Fruit fly (Drosophila melanogaster) whole organism, wandering third instar larva: ENCODE results near the gene CG12096.

Source experiments
- Abd-B ChIP-seq: fragments of >200 bp; optimal IDR thresholded peaks from 2 replicates; lab custom pipeline; 2017; ENCODE audit warnings: missing biosample characterization, missing genetic modification characterization
- CG32264 ChIP-seq: fragments of 200-800 bp; sonication (Bioruptor generic); optimal IDR thresholded peaks from 2 replicates; lab custom pipeline; 2016; ENCODE audit warnings: missing biosample characterization, missing genetic modification characterization
- CG9705 ChIP-seq: fragments of 200-800 bp; sonication (Bioruptor generic); optimal IDR thresholded peaks from 2 replicates; lab custom pipeline; 2018; ENCODE audit warnings: missing biosample characterization, mild to moderate bottlenecking, missing genetic modification characterization
- CrebA ChIP-seq: fragments of 200-800 bp; sonication (Bioruptor generic); optimal IDR thresholded peaks from 2 replicates; lab custom pipeline; 2016; ENCODE audit warnings: missing biosample characterization, mild to moderate bottlenecking, missing genetic modification characterization, borderline replicate concordance
- Dfd ChIP-seq: fragments of >200 bp; optimal IDR thresholded peaks from 2 replicates; lab custom pipeline; 2017; ENCODE audit warnings: missing biosample characterization, missing genetic modification characterization
- Dif ChIP-seq: fragments of 200-275, 200-300 bp; sonication (Bioruptor generic); optimal IDR thresholded peaks from 2 replicates; lab custom pipeline; 2018; ENCODE audit warnings: missing biosample characterization, missing genetic modification characterization; ENCODE audit not compliant: partially characterized antibody
- GATAd ChIP-seq: sonication (Bioruptor generic); optimal IDR thresholded peaks from 2 replicates; lab custom pipeline; 2016; ENCODE audit warnings: missing biosample characterization, missing genetic modification characterization
- HLH106 ChIP-seq: fragments of 200-800 bp; optimal IDR thresholded peaks from 3 replicates; lab custom pipeline; 2019; ENCODE audit warnings: missing biosample characterization, mild to moderate bottlenecking, missing genetic modification characterization, moderate library complexity
- Hnf4 ChIP-seq: fragments of 200-800 bp; sonication (Bioruptor generic); optimal IDR thresholded peaks from 2 replicates; lab custom pipeline; 2016; ENCODE audit warnings: missing biosample characterization, mild to moderate bottlenecking, missing genetic modification characterization
- Hr78 ChIP-seq: fragments of >200 bp; optimal IDR thresholded peaks from 2 replicates; lab custom pipeline; 2017; ENCODE audit warnings: missing biosample characterization, missing genetic modification characterization
- Hr83 ChIP-seq: fragments of 200-300 bp; sonication (Bioruptor generic); optimal IDR thresholded peaks from 2 replicates; lab custom pipeline; 2016; ENCODE audit warnings: missing biosample characterization, mild to moderate bottlenecking, missing genetic modification characterization, moderate library complexity; ENCODE audit not compliant: poor library complexity, severe bottlenecking
- Jra ChIP-seq: sonication (Bioruptor generic); optimal IDR thresholded peaks from 2 replicates; lab custom pipeline; 2016; ENCODE audit warnings: missing biosample characterization, missing genetic modification characterization
- Mio ChIP-seq: sonication (Bioruptor generic); optimal IDR thresholded peaks from 2 replicates; lab custom pipeline; 2016; ENCODE audit warnings: missing biosample characterization, missing genetic modification characterization
- Myc ChIP-seq: fragments of >200 bp; optimal IDR thresholded peaks from 2 replicates; lab custom pipeline; 2017
- N ChIP-seq: fragments of >200 bp; optimal IDR thresholded peaks from 2 replicates; lab custom pipeline; 2018; ENCODE audit warnings: missing biosample characterization, missing external identifiers, missing genetic modification characterization
- OdsH ChIP-seq: fragments of 200-800 bp; sonication (Bioruptor generic); optimal IDR thresholded peaks from 2 replicates; lab custom pipeline; 2016; ENCODE audit warnings: missing biosample characterization, mild to moderate bottlenecking, missing genetic modification characterization
- Rel ChIP-seq, 2 experiments: fragments of 200-800 bp; sonication (Bioruptor generic) in 1 of 2; optimal IDR thresholded peaks; 2 replicates in 1 of 2; 3 replicates in 1 of 2; lab custom pipeline; 2016 to 2019; ENCODE audit warnings: mild to moderate bottlenecking in 2 of 2, missing biosample characterization in 2 of 2, missing genetic modification characterization in 2 of 2, moderate library complexity in 1 of 2
- Sp1 ChIP-seq: fragments of 200-800 bp; sonication (Bioruptor generic); optimal IDR thresholded peaks from 3 replicates; lab custom pipeline; 2019; ENCODE audit warnings: missing biosample characterization, mild to moderate bottlenecking, missing genetic modification characterization, moderate library complexity
- Vsx2 ChIP-seq: fragments of 200-300, 225-300 bp; sonication (Bioruptor generic); optimal IDR thresholded peaks from 2 replicates; lab custom pipeline; 2018; ENCODE audit warnings: missing biosample characterization, missing genetic modification characterization; ENCODE audit not compliant: partially characterized antibody
- br ChIP-seq: fragments of 200-800 bp; sonication (Bioruptor generic); optimal IDR thresholded peaks from 2 replicates; lab custom pipeline; 2016; ENCODE audit warnings: missing biosample characterization, missing genetic modification characterization
- brk ChIP-seq: fragments of 200-800 bp; sonication (Bioruptor generic); optimal IDR thresholded peaks from 2 replicates; lab custom pipeline; 2016; ENCODE audit warnings: missing biosample characterization, mild to moderate bottlenecking, missing genetic modification characterization
- dl ChIP-seq, 2 experiments: fragments of 175-275, 200-275 bp in 1 of 2; fragments of 200-275 bp in 1 of 2; sonication (Bioruptor generic); optimal IDR thresholded peaks; lab custom pipeline; 2018; ENCODE audit warnings: mild to moderate bottlenecking in 2 of 2, missing biosample characterization in 2 of 2, missing genetic modification characterization in 2 of 2, moderate library complexity in 2 of 2; ENCODE audit not compliant: partially characterized antibody in 2 of 2, insufficient read depth in 1 of 2
- dmrt93B ChIP-seq: fragments of 200-800 bp; sonication (Bioruptor generic); optimal IDR thresholded peaks from 2 replicates; lab custom pipeline; 2018; ENCODE audit warnings: missing biosample characterization, mild to moderate bottlenecking, missing genetic modification characterization
- dsf ChIP-seq: sonication (Bioruptor generic); optimal IDR thresholded peaks from 2 replicates; lab custom pipeline; 2016; ENCODE audit warnings: missing biosample characterization, missing genetic modification characterization, borderline replicate concordance
- ey ChIP-seq: fragments of 200-800 bp; sonication (Bioruptor generic); optimal IDR thresholded peaks from 2 replicates; lab custom pipeline; 2016; ENCODE audit warnings: missing biosample characterization, missing genetic modification characterization
- foxo ChIP-seq, 2 experiments: fragments of 200-800 bp; sonication (Bioruptor generic); optimal IDR thresholded peaks; 2 replicates in 1 of 2; 3 replicates in 1 of 2; lab custom pipeline; 2016 to 2017; ENCODE audit warnings: missing biosample characterization in 2 of 2, missing genetic modification characterization in 2 of 2
- fru ChIP-seq: fragments of 200-800 bp; sonication (Bioruptor generic); optimal IDR thresholded peaks from 3 replicates; lab custom pipeline; 2016; ENCODE audit warnings: missing biosample characterization, mild to moderate bottlenecking, missing genetic modification characterization
- h ChIP-seq: fragments of 200-800 bp; sonication (Bioruptor generic); optimal IDR thresholded peaks from 3 replicates; lab custom pipeline; 2016; ENCODE audit warnings: missing biosample characterization, mild to moderate bottlenecking, missing genetic modification characterization
- jim ChIP-seq: fragments of 175-275, 200-325 bp; sonication (Bioruptor generic); optimal IDR thresholded peaks from 2 replicates; lab custom pipeline; 2016; ENCODE audit warnings: missing biosample characterization, mild to moderate bottlenecking, missing genetic modification characterization
- lola ChIP-seq: fragments of >200 bp; optimal IDR thresholded peaks from 2 replicates; lab custom pipeline; 2017; ENCODE audit warnings: missing biosample characterization, missing genetic modification characterization
- pan ChIP-seq: fragments of >200 bp; optimal IDR thresholded peaks from 2 replicates; lab custom pipeline; 2017
- psq ChIP-seq: fragments of 200-800 bp; sonication (Bioruptor generic); optimal IDR thresholded peaks from 3 replicates; lab custom pipeline; 2017; ENCODE audit warnings: missing biosample characterization, mild to moderate bottlenecking, missing genetic modification characterization, moderate library complexity
- rgr ChIP-seq: fragments of 200-800 bp; sonication (Bioruptor generic); optimal IDR thresholded peaks from 3 replicates; lab custom pipeline; 2016; ENCODE audit warnings: missing biosample characterization, mild to moderate bottlenecking, missing genetic modification characterization
- sage ChIP-seq: fragments of 200-800 bp; sonication (Bioruptor generic); optimal IDR thresholded peaks from 2 replicates; lab custom pipeline; 2016; ENCODE audit warnings: missing biosample characterization, mild to moderate bottlenecking, missing genetic modification characterization
- sv ChIP-seq: fragments of 200-800 bp; sonication (Bioruptor generic); optimal IDR thresholded peaks from 3 replicates; lab custom pipeline; 2016; ENCODE audit warnings: missing biosample characterization, missing genetic modification characterization
- tai ChIP-seq: sonication (Bioruptor generic); optimal IDR thresholded peaks from 2 replicates; lab custom pipeline; 2016; ENCODE audit warnings: missing biosample characterization, missing genetic modification characterization
- usp ChIP-seq: fragments of >200 bp; optimal IDR thresholded peaks from 2 replicates; lab custom pipeline; 2017; ENCODE audit warnings: missing biosample characterization, missing genetic modification characterization
- woc ChIP-seq: sonication (Bioruptor generic); optimal IDR thresholded peaks from 2 replicates; lab custom pipeline; 2016; ENCODE audit warnings: missing biosample characterization, mild to moderate bottlenecking, missing genetic modification characterization

The CG12096 gene

dm6 chrX:13159481-13159880, at the start of gene CG12096, which contains the start of gene Bap60:
Gene CG12096 (plus strand): TSS chrX:13159604.
Gene Bap60 (minus strand): TSS chrX:13159508.
- TF ChIP-seq Vsx2 (GFP tag; lab: Kevin White, UChicago) (no peak), CG32264 (GFP tag; lab: Kevin White, UChicago) (no peak), CrebA (GFP tag; lab: Kevin White, UChicago) (no peak), CG9705 (GFP tag; lab: Kevin White, UChicago) (peak; percentile 80), br (GFP tag; lab: Kevin White, UChicago) (peak; percentile 81), h (GFP tag; lab: Kevin White, UChicago) (peak; percentile 79), brk (GFP tag; lab: Kevin White, UChicago) (no peak), OdsH (GFP tag; lab: Kevin White, UChicago) (peak; percentile 62), woc (GFP tag; lab: Kevin White, UChicago) (no peak), foxo (GFP tag; optimal IDR thresholded peaks at IDR 0.05; lab: Kevin White, UChicago) (peak in 1 of 2 experiments; percentile 80), sv (GFP tag; lab: Kevin White, UChicago) (peak; percentile 20), dl (GFP tag; optimal IDR thresholded peaks at IDR 0.05; lab: Kevin White, UChicago; ENCODE audit: insufficient read depth in 1 of 2, partially characterized antibody in 2 of 2) (no peak), ey (GFP tag; lab: Kevin White, UChicago) (peak; percentile 80), usp (GFP tag; lab: Kevin White, UChicago) (no peak), N (no peak), jim (GFP tag; lab: Kevin White, UChicago) (no peak), Sp1 (GFP tag; lab: Kevin White, UChicago) (peak; percentile 75), Hnf4 (GFP tag; lab: Kevin White, UChicago) (no peak), Hr83 (GFP tag; lab: Kevin White, UChicago) (no peak), tai (GFP tag; lab: Kevin White, UChicago) (no peak), lola (GFP tag; lab: Kevin White, UChicago) (no peak), sage (GFP tag; lab: Kevin White, UChicago) (no peak), GATAd (GFP tag; lab: Kevin White, UChicago) (peak; percentile 40), Hr78 (GFP tag; lab: Kevin White, UChicago) (no peak), psq (GFP tag; lab: Kevin White, UChicago) (peak; percentile 60), Jra (peak; percentile 79), Dif (GFP tag; lab: Kevin White, UChicago) (no peak), Mio (GFP tag; lab: Kevin White, UChicago) (no peak), Abd-B (GFP tag; lab: Kevin White, UChicago) (no peak), HLH106 (tag; lab: Kevin White, UChicago) (peak; percentile 87), dmrt93B (peak; percentile 72), dsf (GFP tag; lab: Kevin White, UChicago) (no peak), Dfd (GFP tag; lab: Kevin White, UChicago) (no peak), rgr (peak; percentile 80), pan (lab: Kevin White, UChicago) (no peak), fru (GFP tag; lab: Kevin White, UChicago) (peak; percentile 83), Myc (lab: Kevin White, UChicago) (peak; percentile 58), Rel (GFP tag; optimal IDR thresholded peaks at IDR 0.05; lab: Kevin White, UChicago) (no peak), Rel (tag; optimal IDR thresholded peaks at IDR 0.05; lab: Kevin White, UChicago) (peak; percentile 40)

dm6 chrX:13111832-13112231, 47.6 kb upstream of the CG12096 start:
- TF ChIP-seq Myc (lab: Kevin White, UChicago) (peak; percentile 7), Sp1 (GFP tag; lab: Kevin White, UChicago) (peak; percentile 55), HLH106 (tag; lab: Kevin White, UChicago) (peak; percentile 10), Dif (GFP tag; lab: Kevin White, UChicago) (no peak), psq (GFP tag; lab: Kevin White, UChicago) (peak; percentile 84)
